Worm (Caenorhabditis elegans) whole organism, young adult: ENCODE results near the gene H03G16.1.

ENCODE experiments used
- B0035.1 ChIP-seq: sonication (generic microtip); optimal IDR thresholded peaks from 2 replicates; lab custom pipeline; 2016; ENCODE audit warnings: missing genetic modification characterization, mild to moderate bottlenecking, missing compliant biosample characterization, missing genotype, missing genetic modification reagents
- C17E4.6 ChIP-seq: fragments of 200-800 bp; sonication (Bioruptor generic); IDR thresholded peaks from 2 replicates; pipeline ENCODE4 v1.3.6; 2022; ENCODE audit warnings: missing genetic modification reagents, missing genetic modification characterization, missing compliant biosample characterization
- F57C9.4 ChIP-seq: sonication (generic microtip); optimal IDR thresholded peaks from 2 replicates; lab custom pipeline; 2017; ENCODE audit warnings: mild to moderate bottlenecking, missing genetic modification characterization, missing compliant biosample characterization
- Y56A3A.18 ChIP-seq: fragments of 200-800 bp; sonication (Bioruptor generic); IDR thresholded peaks from 2 replicates; pipeline ENCODE4 v1.3.6; 2022; ENCODE audit warnings: missing genetic modification reagents, missing genetic modification characterization, missing compliant biosample characterization
- ama-1 ChIP-seq, 3 experiments: fragments of 150-350 bp in 1 of 3; sonication (generic microtip) in 2 of 3; optimal IDR thresholded peaks; 2 replicates each; lab custom pipeline; 2014 to 2018; ENCODE audit warnings: missing biosample characterization in 2 of 3, missing genetic modification characterization in 2 of 3, missing genetic modification reagents in 2 of 3
- attf-3 ChIP-seq: fragments of 200-800 bp; sonication (Bioruptor generic); conservative IDR thresholded peaks from 2 replicates; pipeline ENCODE4 v1.3.6; 2022; ENCODE audit warnings: missing genetic modification reagents, missing genetic modification characterization, missing compliant biosample characterization
- ceh-58 ChIP-seq: fragments of 200-800 bp; sonication (Bioruptor generic); IDR thresholded peaks from 2 replicates; pipeline ENCODE4 v1.3.6; 2022; ENCODE audit warnings: missing genetic modification characterization, missing compliant biosample characterization
- him-1 ChIP-seq: sonication (generic microtip); optimal IDR thresholded peaks from 2 replicates; lab custom pipeline; 2016; ENCODE audit warnings: missing genotype, missing genetic modification reagents, missing genetic modification characterization, missing compliant biosample characterization
- madf-3 ChIP-seq: fragments of 200-800 bp; sonication (Bioruptor generic); IDR thresholded peaks from 2 replicates; pipeline ENCODE4 v1.3.6; 2022; ENCODE audit warnings: missing genetic modification reagents, missing genetic modification characterization, missing compliant biosample characterization
- nfya-1 ChIP-seq: sonication (generic microtip); optimal IDR thresholded peaks from 2 replicates; lab custom pipeline; 2017; ENCODE audit warnings: antibody characterized with exemption, missing compliant biosample characterization, missing genetic modification characterization, borderline replicate concordance; ENCODE audit not compliant: insufficient read depth
- nfyb-1 ChIP-seq: fragments of 200-800 bp; sonication (Bioruptor generic); IDR thresholded peaks from 2 replicates; pipeline ENCODE4 v1.3.6; 2022; ENCODE audit warnings: missing genetic modification reagents, missing genetic modification characterization, missing compliant biosample characterization
- nhr-90 ChIP-seq: sonication (generic microtip); optimal IDR thresholded peaks from 2 replicates; lab custom pipeline; 2016; ENCODE audit warnings: missing genotype, mild to moderate bottlenecking, missing genetic modification characterization, missing compliant biosample characterization
- pha-4 ChIP-seq: fragments of 150-350 bp; sonication (generic microtip); optimal IDR thresholded peaks from 2 replicates; lab custom pipeline; 2014; ENCODE audit warnings: missing biosample characterization, missing genetic modification reagents, missing genetic modification characterization
- rcor-1 ChIP-seq: fragments of 200-800 bp; sonication (Bioruptor generic); IDR thresholded peaks from 2 replicates; pipeline ENCODE4 v1.3.6; 2022; ENCODE audit warnings: missing genetic modification reagents, missing genetic modification characterization, missing compliant biosample characterization

DNA sequence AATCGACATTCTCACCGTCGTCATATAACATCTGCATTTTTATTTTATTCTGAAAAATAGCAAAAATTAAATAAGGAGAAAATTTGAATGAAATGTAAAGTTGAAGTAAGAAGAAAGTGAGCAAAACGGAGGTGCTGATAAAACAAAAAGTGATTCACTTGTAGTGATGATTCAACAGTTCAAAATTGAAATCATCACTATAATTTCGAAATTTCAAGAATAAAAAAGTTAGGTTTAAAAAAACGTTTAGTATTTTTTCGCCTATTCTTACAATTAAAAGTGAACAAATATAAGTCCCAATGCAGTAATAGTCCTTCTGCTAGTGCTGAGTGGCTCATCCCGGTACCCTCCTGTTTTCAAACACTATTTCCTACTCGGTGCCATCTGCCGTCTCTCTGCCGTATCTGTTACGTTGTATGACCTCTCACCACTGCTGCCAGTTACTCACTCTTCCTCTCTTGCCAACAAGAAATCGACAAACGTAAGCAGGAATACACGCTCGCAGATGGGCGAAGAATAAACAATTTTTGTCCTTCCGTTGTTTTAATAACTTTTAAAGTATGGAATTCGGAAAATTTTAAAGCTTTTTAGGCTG lies 46.8 kb downstream of the H03G16.1 start, which contains the start of gene dhhc-1:
- TF ChIP-seq him-1 (tag; lab: Kevin White, UChicago) (no peak), madf-3 (GFP tag; lab: Robert Waterston, UW) (no peak), ama-1 (optimal IDR thresholded peaks at IDR 0.05; lab: Kevin White, UChicago) (no peak), ama-1 (GFP tag; optimal IDR thresholded peaks at IDR 0.05; lab: Kevin White, UChicago) (no peak), Y56A3A.18 (GFP tag; lab: Robert Waterston, UW) (no peak), rcor-1 (no peak), B0035.1 (no peak), F57C9.4 (tag; lab: Kevin White, UChicago) (no peak), attf-3 (no peak), nfya-1 (tag; lab: Kevin White, UChicago) (no peak), ceh-58 (GFP tag; lab: Robert Waterston, UW) (no peak), C17E4.6 (GFP tag; lab: Robert Waterston, UW) (no peak), nfyb-1 (GFP tag; lab: Robert Waterston, UW) (no peak), pha-4 (no peak), nhr-90 (tag; lab: Kevin White, UChicago) (no peak)
